Worm (Caenorhabditis elegans): ENCODE results near the gene ZK666.8.

DNA sequence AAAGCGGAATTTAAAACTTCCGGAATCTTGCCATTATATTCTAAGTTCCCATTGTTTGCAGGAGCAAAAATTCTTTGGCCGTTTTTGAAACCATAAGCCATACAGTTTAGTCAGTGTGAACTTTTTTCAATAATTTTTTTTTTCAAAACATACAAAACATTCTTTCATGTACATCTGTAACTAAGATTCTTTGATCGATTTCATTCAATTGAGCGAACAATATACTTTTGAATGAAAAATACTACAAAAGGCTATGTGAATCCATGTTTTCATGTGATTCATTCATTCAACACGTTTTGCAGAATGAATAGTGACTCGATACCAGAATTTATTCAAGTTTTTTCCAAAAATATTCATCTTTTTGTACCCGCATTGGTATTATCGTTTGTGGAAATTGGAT, 6.2 kb downstream of the ZK666.8 start, which contains the start of gene ZK666.15:
- no peak for TF ChIP-seq ref-1 (GFP tag; conservative IDR thresholded peaks at IDR 0.05)
- TF ChIP-seq T22C8.4 (GFP tag; IDR thresholded peaks at IDR 0.05) = no peak
- TF ChIP-seq tab-1 (GFP tag; IDR thresholded peaks at IDR 0.05) = no peak
- TF ChIP-seq klf-2 (GFP tag; conservative IDR thresholded peaks at IDR 0.05) = no peak
- TF ChIP-seq med-1 (GFP tag; optimal IDR thresholded peaks at IDR 0.05; ENCODE audit: insufficient read depth) = no peak
- TF ChIP-seq ztf-29 (GFP tag; IDR thresholded peaks at IDR 0.05) = no peak
